Worm (Caenorhabditis elegans) whole organism, L2 larva: Measurements from ENCODE around the gene F11D5.7.

Experiments
- F13H6.1 ChIP-seq: sonication (generic microtip); optimal IDR thresholded peaks from 2 replicates; lab custom pipeline; 2016; ENCODE audit warnings: missing genetic modification characterization, missing compliant biosample characterization
- Y55F3AM.14 ChIP-seq: fragments of 200-800 bp; sonication (Bioruptor generic); optimal IDR thresholded peaks from 2 replicates; lab custom pipeline; 2018; ENCODE audit warnings: mild to moderate bottlenecking, missing genetic modification characterization, missing compliant biosample characterization
- ZK546.5 ChIP-seq: sonication (generic microtip); optimal IDR thresholded peaks from 2 replicates; lab custom pipeline; 2017; ENCODE audit warnings: missing biosample characterization, missing genetic modification characterization
- elt-1 ChIP-seq: fragments of 150-350 bp; optimal IDR thresholded peaks from 2 replicates; lab custom pipeline; 2014; ENCODE audit warnings: missing biosample characterization, missing genetic modification characterization
- nhr-11 ChIP-seq: fragments of 150-350 bp; optimal IDR thresholded peaks from 2 replicates; lab custom pipeline; 2014; ENCODE audit warnings: missing biosample characterization, missing genetic modification characterization
- nhr-237 ChIP-seq: fragments of 150-350 bp; optimal IDR thresholded peaks from 2 replicates; lab custom pipeline; 2014; ENCODE audit warnings: missing biosample characterization, missing genetic modification characterization
- snpc-4 ChIP-seq: fragments of 150-350 bp; optimal IDR thresholded peaks from 2 replicates; lab custom pipeline; 2014; ENCODE audit warnings: missing biosample characterization, missing genetic modification characterization
- unc-62 ChIP-seq: fragments of 150-350 bp; optimal IDR thresholded peaks from 2 replicates; lab custom pipeline; 2014; ENCODE audit warnings: missing biosample characterization, missing genetic modification reagents, missing genetic modification characterization
- zag-1 ChIP-seq: fragments of 150-350 bp; optimal IDR thresholded peaks from 2 replicates; lab custom pipeline; 2014; ENCODE audit warnings: missing biosample characterization, missing genetic modification characterization

DNA sequence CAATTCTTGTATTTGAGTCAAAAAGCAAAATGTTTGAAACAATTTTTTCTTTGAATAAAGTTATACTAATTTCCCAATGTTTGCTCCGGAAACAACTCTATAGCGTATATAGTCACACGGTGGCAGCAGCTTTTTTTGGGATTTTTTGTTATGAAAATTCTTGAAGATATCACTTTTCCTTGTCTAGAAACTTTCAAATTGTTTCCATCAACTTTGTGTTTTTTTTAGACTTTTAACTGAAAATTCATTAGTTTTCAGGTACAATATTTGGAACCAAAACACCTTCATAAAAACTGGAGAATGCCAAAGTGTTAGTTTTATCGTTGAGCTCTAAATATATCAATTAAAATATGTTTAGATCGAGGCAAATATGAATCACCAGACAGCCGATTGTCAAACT lies 31.6 kb upstream of the F11D5.7 start, which contains the start of gene K09C4.7:
- no peak for TF ChIP-seq zag-1 (tag; lab: Kevin White, UChicago)
- TF ChIP-seq ZK546.5, result no peak
- no peak for TF ChIP-seq nhr-237 (tag; lab: Kevin White, UChicago)
- no peak for TF ChIP-seq snpc-4 (tag; lab: Kevin White, UChicago)
- no peak for TF ChIP-seq nhr-11 (tag; lab: Kevin White, UChicago)
- no peak for TF ChIP-seq F13H6.1 (tag; lab: Kevin White, UChicago)
- no peak for TF ChIP-seq Y55F3AM.14
- TF ChIP-seq elt-1, result no peak
- TF ChIP-seq unc-62, result no peak
